Fruit fly (Drosophila melanogaster): ENCODE results near the gene mRpL35.

mRpL35 gene

dm6 chr3R:22041625-22042282, 18.4 kb downstream of the mRpL35 start, which contains the start of gene how:
Gene how (plus strand): TSS chr3R:22042191.
- TF ChIP-seq gl (tag; optimal IDR thresholded peaks at IDR 0.05) (no peak), CG32121 (GFP tag; IDR thresholded peaks at IDR 0.05) (no peak), CG9948 (tag; optimal IDR thresholded peaks at IDR 0.05) (no peak), CG34367 (tag; optimal IDR thresholded peaks at IDR 0.05) (no peak), Pif1A (GFP tag; optimal IDR thresholded peaks at IDR 0.05) (peak; percentile 33), EcR (GFP tag; optimal IDR thresholded peaks at IDR 0.05) (no peak), D1 (tag; optimal IDR thresholded peaks at IDR 0.05) (no peak), CG12605 (GFP tag; IDR thresholded peaks at IDR 0.05) (no peak), fd96Ca (GFP tag; IDR thresholded peaks at IDR 0.05) (peak; percentile 5; the same call in 1 of the 3 replicates), rn (GFP tag; IDR thresholded peaks at IDR 0.05) (no peak), Snoo (tag; optimal IDR thresholded peaks at IDR 0.05) (peak; percentile 16), CG8301 (tag; optimal IDR thresholded peaks at IDR 0.05) (no peak), Ets98B (GFP tag; IDR thresholded peaks at IDR 0.05) (no peak), CG8159 (tag; optimal IDR thresholded peaks at IDR 0.05) (no peak), CG17806 (tag; optimal IDR thresholded peaks at IDR 0.05) (no peak), CG14655 (GFP tag; optimal IDR thresholded peaks at IDR 0.05) (no peak), Pif1B (GFP tag; optimal IDR thresholded peaks at IDR 0.05) (peak; percentile 40), CG13204 (GFP tag; optimal IDR thresholded peaks at IDR 0.05) (no peak), CG15710 (tag; optimal IDR thresholded peaks at IDR 0.05) (peak; percentile 13), CG4496 (GFP tag; IDR thresholded peaks at IDR 0.05) (no peak), CG10348 (GFP tag; IDR thresholded peaks at IDR 0.05) (no peak)

dm6 chr3R:22042283-22042875, 19.1 kb downstream of the mRpL35 start:
- TF ChIP-seq EcR (GFP tag; optimal IDR thresholded peaks at IDR 0.05) (peak; percentile 35), CG17806 (tag; optimal IDR thresholded peaks at IDR 0.05) (no peak)

DNA sequence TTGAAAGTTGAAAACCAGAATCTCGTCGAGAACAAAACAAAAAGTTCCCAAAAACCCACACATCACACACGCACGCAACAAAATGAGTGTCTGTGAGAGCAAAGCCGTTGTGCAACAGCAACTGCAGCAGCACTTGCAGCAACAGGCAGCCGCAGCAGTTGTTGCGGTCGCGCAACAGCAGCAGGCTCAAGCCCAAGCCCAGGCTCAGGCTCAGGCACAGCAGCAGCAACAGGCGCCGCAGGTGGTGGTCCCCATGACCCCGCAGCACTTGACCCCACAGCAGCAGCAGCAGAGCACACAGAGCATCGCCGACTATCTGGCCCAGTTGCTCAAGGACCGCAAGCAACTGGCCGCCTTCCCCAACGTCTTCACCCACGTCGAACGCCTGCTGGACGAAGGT, 19.7 kb downstream of the mRpL35 start:
- TF ChIP-seq CG13204 (GFP tag; optimal IDR thresholded peaks at IDR 0.05) (no peak), CG12605 (GFP tag; IDR thresholded peaks at IDR 0.05) (0 out of 2 replicates have a peak, but pooled peaks have one; percentile 20)

DNA sequence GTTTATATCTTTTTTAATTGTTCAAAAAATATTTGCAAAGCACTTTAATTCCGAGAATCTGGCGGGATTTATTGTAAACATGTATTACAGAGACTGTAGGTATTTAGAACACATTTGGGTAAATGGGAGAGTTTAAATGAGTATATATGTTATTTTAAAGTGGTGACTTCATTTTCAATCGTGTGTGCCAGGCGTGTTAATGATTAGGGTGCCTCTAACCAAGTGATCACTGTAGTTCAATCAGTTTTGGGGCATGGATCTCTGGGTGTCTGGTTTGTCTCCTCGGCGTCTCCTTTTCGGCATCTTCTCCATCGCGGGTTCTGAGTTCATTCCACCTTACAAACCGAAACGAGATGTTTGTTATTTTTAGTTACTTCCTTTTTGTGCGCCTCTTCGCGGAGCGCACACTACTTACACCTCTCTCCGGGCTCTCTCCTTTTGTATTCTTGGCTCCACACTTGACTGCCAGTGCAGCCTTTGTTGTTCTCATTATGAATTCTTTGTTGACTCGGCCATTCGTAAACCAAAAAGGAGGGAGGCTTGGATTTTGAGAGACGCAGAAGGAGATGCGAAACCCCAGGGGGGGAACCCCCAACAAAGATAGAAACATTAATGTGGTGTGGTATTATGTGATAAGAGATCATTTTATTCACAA, 20.5 kb downstream of the mRpL35 start:
- TF ChIP-seq CG10348 (GFP tag; IDR thresholded peaks at IDR 0.05) (no peak), D1 (tag; optimal IDR thresholded peaks at IDR 0.05) (peak; percentile 19), fd96Ca (GFP tag; IDR thresholded peaks at IDR 0.05) (0 out of 3 replicates have a peak, but pooled peaks have one; percentile 7), CG15710 (tag; optimal IDR thresholded peaks at IDR 0.05) (no peak), CG9948 (tag; optimal IDR thresholded peaks at IDR 0.05) (no peak), CG13204 (GFP tag; optimal IDR thresholded peaks at IDR 0.05) (peak; percentile 7), CG8301 (tag; optimal IDR thresholded peaks at IDR 0.05) (no peak), EcR (GFP tag; optimal IDR thresholded peaks at IDR 0.05) (peak; percentile 97)

DNA sequence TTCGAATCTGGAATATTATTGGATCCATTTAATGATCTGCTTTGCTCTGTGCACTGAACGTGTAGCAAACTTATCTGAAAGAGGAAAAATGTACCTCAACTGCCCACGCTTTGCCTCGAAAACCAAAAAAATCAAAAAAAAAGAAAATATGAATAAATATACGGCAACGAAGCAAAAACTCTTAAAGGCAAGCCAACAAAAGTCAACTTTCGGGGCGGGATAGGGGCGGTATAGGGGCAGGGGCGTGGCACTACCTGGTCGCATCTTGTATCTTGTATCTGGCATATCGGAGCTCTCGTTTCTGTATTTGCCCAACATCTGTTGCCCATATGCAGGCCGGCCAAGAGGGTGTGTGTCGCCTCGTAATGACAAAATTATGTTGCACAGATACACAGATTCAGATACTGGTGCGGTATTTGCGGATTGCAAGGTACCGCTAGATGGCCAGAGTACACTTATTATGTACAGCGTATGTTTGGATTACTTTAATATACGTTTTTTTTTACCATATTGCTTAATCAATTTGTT, 21.2 kb downstream of the mRpL35 start:
- no peak for TF ChIP-seq rn (GFP tag; IDR thresholded peaks at IDR 0.05)
- no peak for TF ChIP-seq CG12605 (GFP tag; IDR thresholded peaks at IDR 0.05)
- TF ChIP-seq Snoo (tag; optimal IDR thresholded peaks at IDR 0.05) = no peak
- TF ChIP-seq CG17806 (tag; optimal IDR thresholded peaks at IDR 0.05) = no peak
- TF ChIP-seq Pif1B (GFP tag; optimal IDR thresholded peaks at IDR 0.05) = no peak
- TF ChIP-seq CG34367 (tag; optimal IDR thresholded peaks at IDR 0.05) = no peak
- TF ChIP-seq CG32121 (GFP tag; IDR thresholded peaks at IDR 0.05) = no peak
- no peak for TF ChIP-seq fd96Ca (GFP tag; IDR thresholded peaks at IDR 0.05)
- TF ChIP-seq CG9948 (tag; optimal IDR thresholded peaks at IDR 0.05) = no peak
- TF ChIP-seq CG8301 (tag; optimal IDR thresholded peaks at IDR 0.05) = no peak
- TF ChIP-seq CG10348 (GFP tag; IDR thresholded peaks at IDR 0.05) = no peak
- TF ChIP-seq CG4496 (GFP tag; IDR thresholded peaks at IDR 0.05) = no peak
- TF ChIP-seq Ets98B (GFP tag; IDR thresholded peaks at IDR 0.05) = no peak
- no peak for TF ChIP-seq Pif1A (GFP tag; optimal IDR thresholded peaks at IDR 0.05)
- TF ChIP-seq CG15710 (tag; optimal IDR thresholded peaks at IDR 0.05) = no peak
- no peak for TF ChIP-seq gl (tag; optimal IDR thresholded peaks at IDR 0.05)
- TF ChIP-seq D1 (tag; optimal IDR thresholded peaks at IDR 0.05) = no peak
- no peak for TF ChIP-seq CG14655 (GFP tag; optimal IDR thresholded peaks at IDR 0.05)
- TF ChIP-seq CG8159 (tag; optimal IDR thresholded peaks at IDR 0.05) = no peak
- TF ChIP-seq CG13204 (GFP tag; optimal IDR thresholded peaks at IDR 0.05) = no peak

DNA sequence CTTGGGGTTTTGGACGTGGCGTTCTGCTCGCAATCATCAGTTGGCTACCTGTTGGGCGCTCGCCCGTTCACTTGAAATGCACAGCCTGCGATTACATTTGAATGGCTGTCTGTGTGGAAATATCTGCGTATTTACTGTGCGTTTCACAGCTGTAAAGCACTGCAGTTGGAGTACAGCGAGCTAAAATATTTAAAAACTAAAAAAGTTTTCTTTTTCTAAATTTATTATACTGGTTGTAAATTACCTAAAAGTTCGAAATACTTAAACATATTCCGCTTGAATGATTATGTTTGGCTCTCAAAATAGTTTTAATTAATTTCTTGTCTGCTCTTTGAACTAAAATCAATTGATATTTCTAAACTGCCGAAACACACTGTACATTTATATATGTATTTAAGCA, 22.9 kb downstream of the mRpL35 start:
- TF ChIP-seq Snoo (tag; optimal IDR thresholded peaks at IDR 0.05) (peak; percentile 0), fd96Ca (GFP tag; IDR thresholded peaks at IDR 0.05) (0 out of 3 replicates have a peak, but pooled peaks have one; percentile 11), CG17806 (tag; optimal IDR thresholded peaks at IDR 0.05) (no peak), CG15710 (tag; optimal IDR thresholded peaks at IDR 0.05) (no peak)

Measured in whole organism, pupa.